Fruit fly (Drosophila melanogaster) whole organism, embryonic: ENCODE data around the gene Svil.

ENCODE experiments used
- ATbp ChIP-seq: fragments of 200-800 bp; sonication (Bioruptor generic); optimal IDR thresholded peaks from 2 replicates; lab custom pipeline; 2017; ENCODE audit warnings: missing biosample characterization, mild to moderate bottlenecking, missing genetic modification characterization, missing genetic modification reagents
- BtbVII ChIP-seq: fragments of 200-800 bp; sonication (Bioruptor generic); optimal IDR thresholded peaks from 3 replicates; lab custom pipeline; 2017; ENCODE audit warnings: missing biosample characterization, mild to moderate bottlenecking, missing genetic modification characterization
- C15 ChIP-seq: fragments of 200-800 bp; sonication (Bioruptor generic); IDR thresholded peaks from 3 replicates; pipeline ENCODE4 v1.3.6; 2022; ENCODE audit warnings: missing biosample characterization, missing genetic modification characterization
- CG10321 ChIP-seq: fragments of 200-800 bp; sonication (Bioruptor generic); IDR thresholded peaks from 2 replicates; pipeline ENCODE4 v1.3.6; 2022; ENCODE audit warnings: missing biosample characterization, missing genetic modification characterization
- CG10565 ChIP-seq: fragments of 200-800 bp; sonication (Bioruptor generic); optimal IDR thresholded peaks from 3 replicates; lab custom pipeline; 2016; ENCODE audit warnings: missing biosample characterization, mild to moderate bottlenecking, missing genetic modification characterization
- CG11085 ChIP-seq: fragments of 200-800 bp; sonication (Bioruptor generic); IDR thresholded peaks from 2 replicates; pipeline ENCODE4 v1.3.6; 2022; ENCODE audit warnings: missing biosample characterization, missing genetic modification characterization
- CG12104 ChIP-seq: fragments of 200-800 bp; sonication (Bioruptor generic); optimal IDR thresholded peaks from 3 replicates; lab custom pipeline; 2016; ENCODE audit warnings: missing biosample characterization, missing genetic modification characterization
- CG1233 ChIP-seq: fragments of 200-800 bp; sonication (Bioruptor generic); optimal IDR thresholded peaks from 4 replicates; lab custom pipeline; 2018; ENCODE audit warnings: missing biosample characterization, mild to moderate bottlenecking, missing genetic modification characterization
- CG12659 ChIP-seq: fragments of 200-800 bp; sonication (Bioruptor generic); optimal IDR thresholded peaks from 3 replicates; lab custom pipeline; 2017; ENCODE audit warnings: mild to moderate bottlenecking, missing biosample characterization, missing genetic modification reagents, missing genetic modification characterization
- CG15011 ChIP-seq: fragments of 200-800 bp; sonication (Bioruptor generic); optimal IDR thresholded peaks from 3 replicates; lab custom pipeline; 2018; ENCODE audit warnings: missing biosample characterization, mild to moderate bottlenecking, missing genetic modification characterization
- CG16779 ChIP-seq: fragments of 200-800 bp; sonication (Bioruptor generic); IDR thresholded peaks from 2 replicates; pipeline ENCODE4 v1.3.6; 2022; ENCODE audit warnings: missing biosample characterization, missing genetic modification characterization
- CG16813 ChIP-seq: fragments of 200-800 bp; sonication (Bioruptor generic); IDR thresholded peaks from 3 replicates; pipeline ENCODE4 v1.3.6; 2022; ENCODE audit warnings: missing biosample characterization, missing genetic modification characterization; ENCODE audit not compliant: partially characterized antibody
- CG18262 ChIP-seq: fragments of 200-800 bp; optimal IDR thresholded peaks from 3 replicates; lab custom pipeline; 2019; ENCODE audit warnings: missing biosample characterization, mild to moderate bottlenecking, missing genetic modification characterization, moderate library complexity
- CG2129 ChIP-seq: fragments of 200-800 bp; sonication (Bioruptor generic); IDR thresholded peaks from 2 replicates; pipeline ENCODE4 v1.3.6; 2022; ENCODE audit warnings: missing biosample characterization, missing genetic modification characterization; ENCODE audit not compliant: partially characterized antibody
- CG31224 ChIP-seq: fragments of 200-800 bp; sonication (Bioruptor generic); IDR thresholded peaks from 2 replicates; pipeline ENCODE4 v1.3.6; 2022; ENCODE audit warnings: missing biosample characterization, missing genetic modification characterization
- CG3163 ChIP-seq: fragments of 200-800 bp; sonication (Bioruptor generic); optimal IDR thresholded peaks from 3 replicates; lab custom pipeline; 2016; ENCODE audit warnings: missing biosample characterization, missing genetic modification characterization
- CG32772 ChIP-seq: fragments of 200-800 bp; sonication (Bioruptor generic); IDR thresholded peaks from 2 replicates; pipeline ENCODE4 v1.3.6; 2022; ENCODE audit warnings: missing biosample characterization, missing genetic modification characterization
- CG43689 ChIP-seq: fragments of 200-800 bp; sonication (Bioruptor generic); IDR thresholded peaks from 2 replicates; pipeline ENCODE4 v1.3.6; 2022; ENCODE audit warnings: missing biosample characterization, missing genetic modification characterization
- CG6765 ChIP-seq: fragments of 200-800 bp; sonication (Bioruptor generic); optimal IDR thresholded peaks from 3 replicates; lab custom pipeline; 2017; ENCODE audit warnings: missing biosample characterization, mild to moderate bottlenecking, missing genetic modification characterization
- CG8281 ChIP-seq: fragments of 200-800 bp; sonication (Bioruptor generic); optimal IDR thresholded peaks from 2 replicates; lab custom pipeline; 2018; ENCODE audit warnings: missing biosample characterization, mild to moderate bottlenecking, missing genetic modification characterization, moderate library complexity
- CG8478 ChIP-seq: fragments of >200 bp; optimal IDR thresholded peaks from 2 replicates; lab custom pipeline; 2018
- Chrac-16 ChIP-seq: fragments of 200-800 bp; sonication (Bioruptor generic); optimal IDR thresholded peaks from 3 replicates; lab custom pipeline; 2016; ENCODE audit warnings: missing biosample characterization, missing genetic modification characterization
- Deaf1 ChIP-seq: fragments of 200-800 bp; optimal IDR thresholded peaks from 3 replicates; lab custom pipeline; 2019; ENCODE audit warnings: missing biosample characterization, mild to moderate bottlenecking, missing genetic modification characterization, moderate library complexity
- Drgx ChIP-seq: fragments of 200-800 bp; sonication (Bioruptor generic); IDR thresholded peaks from 2 replicates; pipeline ENCODE4 v1.3.6; 2022; ENCODE audit warnings: missing biosample characterization, missing genetic modification characterization
- E2f2 ChIP-seq: fragments of 200-800 bp; sonication (Bioruptor generic); IDR thresholded peaks from 2 replicates; pipeline ENCODE4 v1.3.6; 2022; ENCODE audit warnings: missing biosample characterization, missing genetic modification characterization
- Ets65A ChIP-seq: fragments of 200-800 bp; sonication (Bioruptor generic); peaks from one replicate; lab custom pipeline; 2016; ENCODE audit warnings: missing biosample characterization, missing genetic modification characterization
- HLH3B ChIP-seq: fragments of 200-800 bp; sonication (Bioruptor generic); IDR thresholded peaks from 2 replicates; pipeline ENCODE4 v1.3.6; 2022; ENCODE audit warnings: missing biosample characterization, missing genetic modification characterization
- Hmr ChIP-seq: fragments of 200-800 bp; sonication (Bioruptor generic); optimal IDR thresholded peaks from 3 replicates; lab custom pipeline; 2017; ENCODE audit warnings: mild to moderate bottlenecking, missing biosample characterization, missing genetic modification reagents, missing genetic modification characterization
- Hsf ChIP-seq: fragments of 200-800 bp; sonication (Bioruptor generic); optimal IDR thresholded peaks from 3 replicates; lab custom pipeline; 2016; ENCODE audit warnings: missing biosample characterization, missing genetic modification characterization
- Meics ChIP-seq: fragments of 200-800 bp; sonication (Bioruptor generic); optimal IDR thresholded peaks from 2 replicates; lab custom pipeline; 2017; ENCODE audit warnings: missing biosample characterization, mild to moderate bottlenecking, missing genetic modification characterization
- Xrp1 ChIP-seq: fragments of 200-800 bp; sonication (Bioruptor generic); IDR thresholded peaks from 2 replicates; pipeline ENCODE4 v1.3.6; 2022; ENCODE audit warnings: missing biosample characterization, missing genetic modification characterization
- aop ChIP-seq: fragments of 200-800 bp; sonication (Bioruptor generic); IDR thresholded peaks from 2 replicates; pipeline ENCODE4 v1.3.6; 2022; ENCODE audit warnings: missing biosample characterization, missing genetic modification characterization
- ara ChIP-seq: fragments of 200-800 bp; sonication (Bioruptor generic); IDR thresholded peaks from 2 replicates; pipeline ENCODE4 v1.3.6; 2022; ENCODE audit warnings: missing biosample characterization, missing genetic modification characterization
- btn ChIP-seq: fragments of 200-800 bp; sonication (Bioruptor generic); optimal IDR thresholded peaks from 2 replicates; lab custom pipeline; 2016; ENCODE audit warnings: missing biosample characterization, missing genetic modification characterization
- da ChIP-seq: fragments of 200-800 bp; sonication (Bioruptor generic); optimal IDR thresholded peaks from 2 replicates; lab custom pipeline; 2016; ENCODE audit warnings: missing biosample characterization, missing genetic modification characterization
- esg ChIP-seq: fragments of 200-800 bp; sonication (Bioruptor generic); conservative IDR thresholded peaks from 2 replicates; pipeline ENCODE4 v1.3.6; 2022; ENCODE audit warnings: missing biosample characterization, missing genetic modification characterization
- fd3F ChIP-seq: fragments of 200-800 bp; sonication (Bioruptor generic); optimal IDR thresholded peaks from 2 replicates; lab custom pipeline; 2018; ENCODE audit warnings: missing biosample characterization, mild to moderate bottlenecking, missing genetic modification characterization, moderate library complexity
- fru ChIP-seq: fragments of >200 bp; optimal IDR thresholded peaks from 2 replicates; lab custom pipeline; 2017
- grn ChIP-seq: fragments of 200-800 bp; sonication (Bioruptor generic); optimal IDR thresholded peaks from 3 replicates; lab custom pipeline; 2017; ENCODE audit warnings: missing biosample characterization, missing genetic modification characterization
- ind ChIP-seq: fragments of 200-800 bp; sonication (Bioruptor generic); optimal IDR thresholded peaks from 3 replicates; lab custom pipeline; 2016; ENCODE audit warnings: missing biosample characterization, missing genetic modification characterization
- mirr ChIP-seq: fragments of 200-800 bp; sonication (Bioruptor generic); optimal IDR thresholded peaks from 3 replicates; lab custom pipeline; 2018; ENCODE audit warnings: missing biosample characterization, mild to moderate bottlenecking, missing genetic modification characterization
- nom ChIP-seq: fragments of 200-800 bp; sonication (Bioruptor generic); optimal IDR thresholded peaks from 2 replicates; lab custom pipeline; 2017; ENCODE audit warnings: missing biosample characterization, missing genetic modification characterization, mild to moderate bottlenecking, moderate library complexity, missing genetic modification reagents
- onecut ChIP-seq: fragments of 200-800 bp; sonication (Bioruptor generic); IDR thresholded peaks from 2 replicates; pipeline ENCODE4 v1.3.6; 2022; ENCODE audit warnings: missing biosample characterization, missing genetic modification characterization
- pho ChIP-seq: fragments of 200-800 bp; sonication (Bioruptor generic); optimal IDR thresholded peaks from 2 replicates; lab custom pipeline; 2016; ENCODE audit warnings: missing biosample characterization, missing genetic modification characterization
- sens ChIP-seq: fragments of 200-800 bp; sonication (Bioruptor generic); peaks from one replicate; lab custom pipeline; 2016; ENCODE audit warnings: missing biosample characterization, missing genetic modification characterization
- slou ChIP-seq: fragments of 200-800 bp; sonication (Bioruptor generic); optimal IDR thresholded peaks from 3 replicates; lab custom pipeline; 2016; ENCODE audit warnings: missing biosample characterization, missing genetic modification characterization
- tin ChIP-seq: fragments of 200-800 bp; sonication (Bioruptor generic); optimal IDR thresholded peaks from 3 replicates; lab custom pipeline; 2016; ENCODE audit warnings: missing biosample characterization, missing genetic modification characterization
- vvl ChIP-seq: fragments of 200-800 bp; sonication (Bioruptor generic); IDR thresholded peaks from 2 replicates; pipeline ENCODE4 v1.3.6; 2022; ENCODE audit warnings: missing biosample characterization, missing genetic modification characterization
- wek ChIP-seq: fragments of 200-800 bp; sonication (Bioruptor generic); optimal IDR thresholded peaks from 3 replicates; lab custom pipeline; 2018; ENCODE audit warnings: missing biosample characterization, mild to moderate bottlenecking, missing genetic modification characterization, moderate library complexity
- zen2 ChIP-seq: fragments of 200-800 bp; sonication (Bioruptor generic); IDR thresholded peaks from 3 replicates; pipeline ENCODE4 v1.3.6; 2022; ENCODE audit warnings: missing biosample characterization, missing genetic modification characterization; ENCODE audit not compliant: partially characterized antibody

Gene Svil

DNA sequence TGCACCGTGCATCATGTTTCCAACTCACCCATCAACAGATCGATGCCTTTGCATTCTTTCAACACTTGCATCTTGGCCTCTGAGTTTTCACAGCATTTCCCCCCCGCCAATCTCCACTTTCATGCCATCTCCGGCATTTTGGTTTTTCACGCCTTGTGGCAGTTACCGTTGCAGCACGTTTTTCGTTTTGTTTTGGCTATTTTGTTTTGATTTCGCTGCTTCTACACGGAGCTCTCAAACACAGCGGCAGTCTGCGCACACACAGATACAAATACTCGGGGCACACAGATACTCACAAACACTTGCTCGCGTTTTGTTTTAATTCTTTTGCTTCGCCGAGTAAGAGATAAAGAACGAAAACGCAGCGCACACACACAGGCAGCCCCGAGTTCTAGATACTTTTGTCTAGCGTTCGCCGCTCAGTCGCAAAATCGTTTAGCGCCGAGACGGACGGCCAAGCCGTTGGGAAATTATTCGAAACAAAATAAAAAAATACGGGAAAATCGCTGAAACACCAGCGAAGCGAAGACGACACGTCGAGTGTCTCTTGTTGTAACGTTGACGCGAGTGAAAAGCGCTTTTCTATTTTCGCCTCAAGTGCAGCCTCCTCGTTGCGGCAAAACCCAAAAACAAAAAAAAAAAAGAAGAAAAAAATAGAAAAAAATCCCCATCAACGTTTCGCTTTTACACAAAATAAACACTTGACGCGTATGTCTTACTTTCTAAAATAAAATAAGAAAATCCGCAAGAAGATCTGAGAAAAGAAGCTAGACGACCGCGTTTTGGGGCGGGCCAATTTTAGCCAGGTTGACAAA, 51.2 kb downstream of the Svil start (continued):
- no peak for TF ChIP-seq HLH3B
- TF ChIP-seq fru (lab: Kevin White, UChicago) = no peak
- no peak for TF ChIP-seq onecut (GFP tag; lab: Robert Waterston, UW)
- no peak for TF ChIP-seq esg
- TF ChIP-seq CG8281 (tag; lab: Kevin White, UChicago) = no peak
- TF ChIP-seq CG12104 (GFP tag; lab: Kevin White, UChicago) = no peak
- no peak for TF ChIP-seq CG3163 (GFP tag; lab: Kevin White, UChicago)
- TF ChIP-seq Chrac-16 (GFP tag; lab: Kevin White, UChicago) = no peak
- TF ChIP-seq CG16813 (GFP tag; lab: Robert Waterston, UW) = no peak
- no peak for TF ChIP-seq ATbp (GFP tag; lab: Kevin White, UChicago)
- no peak for TF ChIP-seq pho (GFP tag; lab: Kevin White, UChicago)
- no peak for TF ChIP-seq CG15011 (GFP tag; lab: Kevin White, UChicago)
- no peak for TF ChIP-seq vvl (GFP tag; lab: Robert Waterston, UW)
- no peak for TF ChIP-seq da (GFP tag; lab: Kevin White, UChicago)

- TF ChIP-seq C15 (GFP tag; lab: Robert Waterston, UW) (no peak), zen2 (GFP tag; lab: Robert Waterston, UW) (no peak), CG18262 (no peak), Drgx (GFP tag; lab: Robert Waterston, UW) (peak; percentile 83), slou (GFP tag; lab: Kevin White, UChicago) (no peak), tin (GFP tag; lab: Kevin White, UChicago) (no peak), CG31224 (GFP tag; lab: Robert Waterston, UW) (no peak), Ets65A (GFP tag; lab: Kevin White, UChicago) (peak; percentile 80), sens (GFP tag; lab: Kevin White, UChicago) (peak; percentile 55), nom (peak; percentile 43)
Observed at dm6 chr3L:2431340-2431739, 53.9 kb downstream of the Svil start.

- TF ChIP-seq Hsf (GFP tag; lab: Kevin White, UChicago) (no peak), CG10321 (GFP tag; lab: Robert Waterston, UW) (no peak), ara (GFP tag; lab: Robert Waterston, UW) (no peak), Meics (GFP tag; lab: Kevin White, UChicago) (no peak), Xrp1 (GFP tag; lab: Robert Waterston, UW) (0 out of 2 replicates have a peak, but pooled peaks have one; percentile 19), CG2129 (no peak), Deaf1 (no peak), fd3F (GFP tag; lab: Kevin White, UChicago) (no peak), mirr (GFP tag; lab: Kevin White, UChicago) (no peak), Hmr (GFP tag; lab: Kevin White, UChicago) (peak; percentile 7), CG1233 (no peak), wek (GFP tag; lab: Kevin White, UChicago) (peak; percentile 29), BtbVII (GFP tag; lab: Kevin White, UChicago) (no peak), CG12659 (GFP tag; lab: Kevin White, UChicago) (no peak), CG8478 (no peak), CG11085 (peak; percentile 15; the same call in 1 of the 2 replicates), btn (GFP tag; lab: Kevin White, UChicago) (no peak), CG16779 (GFP tag; lab: Robert Waterston, UW) (no peak), ind (no peak), grn (GFP tag; lab: Kevin White, UChicago) (no peak), E2f2 (GFP tag; lab: Robert Waterston, UW) (no peak), aop (no peak), CG10565 (no peak), CG43689 (GFP tag; lab: Robert Waterston, UW) (no peak), CG6765 (GFP tag; lab: Kevin White, UChicago) (no peak), CG32772 (GFP tag; lab: Robert Waterston, UW) (no peak)
Observed at dm6 chr3L:2433358-2433757, 55.9 kb downstream of the Svil start.
